Worm (Caenorhabditis elegans): ENCODE measurements around the gene C05E11.3.

C05E11.3 gene

DNA sequence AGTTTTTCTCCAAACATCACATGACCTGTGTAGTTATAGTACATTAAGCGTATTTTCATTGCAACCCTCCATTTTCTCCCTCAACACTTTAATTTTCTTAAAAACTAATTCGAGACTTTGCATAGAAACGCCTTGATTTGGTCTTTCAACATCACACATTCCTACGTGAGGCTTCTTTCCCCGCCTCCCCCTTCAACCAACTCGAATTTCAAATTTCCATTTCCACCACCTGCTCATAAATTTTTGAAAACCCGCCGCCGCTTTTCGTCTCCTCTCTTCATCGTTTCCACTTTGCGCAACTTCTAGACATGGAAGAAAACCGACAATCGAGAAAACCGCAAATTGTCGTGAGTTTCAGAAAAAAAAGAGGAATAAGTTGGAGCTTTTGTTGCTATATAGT lies at the start of gene C05E11.3:
C05E11.3 (plus strand) TSS at position 301 of the 400 bp plus-strand sequence.
- no peak for TF ChIP-seq unc-62 (GFP tag; optimal IDR thresholded peaks at IDR 0.05)

DNA sequence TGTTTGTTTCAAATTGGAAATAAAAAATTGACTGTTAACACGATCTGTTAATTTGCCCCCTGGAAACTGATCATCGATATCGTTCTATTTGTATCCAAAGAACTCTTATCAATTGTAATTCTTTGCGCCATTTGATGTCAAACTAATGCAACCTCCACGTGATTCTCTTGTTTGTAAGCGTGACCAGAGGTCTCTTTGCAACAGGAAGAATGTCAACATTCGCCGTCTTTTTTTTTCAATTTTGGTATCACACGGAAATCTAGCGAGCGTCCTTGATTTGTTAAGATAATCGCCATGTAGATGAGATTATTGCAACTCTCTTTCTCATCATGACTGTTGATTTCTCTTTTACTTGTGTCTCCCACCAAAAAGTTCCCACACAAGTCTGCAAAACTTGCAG lies 49.1 kb upstream of the C05E11.3 start:
- TF ChIP-seq unc-62 (GFP tag; optimal IDR thresholded peaks at IDR 0.05) = no peak

DNA sequence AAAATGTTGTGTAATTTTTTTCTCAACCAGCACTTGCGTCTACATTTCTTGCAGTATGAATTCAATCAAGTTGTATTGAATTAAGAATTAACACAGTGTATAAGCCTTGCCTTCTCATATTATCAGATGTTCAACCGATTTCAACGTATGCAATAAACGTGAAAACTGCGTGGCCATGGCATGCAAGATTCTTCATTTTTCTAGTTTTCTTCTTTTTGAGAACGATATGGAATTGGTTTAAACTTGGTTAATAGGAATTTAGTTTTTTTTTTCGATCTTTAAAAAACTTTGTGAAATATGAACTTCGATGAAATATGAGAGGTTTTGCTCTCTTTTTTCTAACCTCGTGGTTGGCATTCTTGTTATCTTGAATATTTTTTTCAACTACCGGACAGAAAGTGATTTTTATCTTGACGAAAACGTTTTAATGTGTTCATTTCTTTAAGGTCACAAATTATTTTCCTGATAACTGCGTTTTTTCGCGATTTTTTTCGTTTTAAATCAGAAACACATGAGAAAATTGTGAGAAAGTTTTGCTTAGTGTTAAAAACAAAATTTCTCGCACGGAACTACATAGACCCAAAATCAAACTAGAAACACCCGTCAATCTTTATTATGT lies 47.5 kb upstream of the C05E11.3 start:
- TF ChIP-seq unc-62 (GFP tag; optimal IDR thresholded peaks at IDR 0.05) = no peak

DNA sequence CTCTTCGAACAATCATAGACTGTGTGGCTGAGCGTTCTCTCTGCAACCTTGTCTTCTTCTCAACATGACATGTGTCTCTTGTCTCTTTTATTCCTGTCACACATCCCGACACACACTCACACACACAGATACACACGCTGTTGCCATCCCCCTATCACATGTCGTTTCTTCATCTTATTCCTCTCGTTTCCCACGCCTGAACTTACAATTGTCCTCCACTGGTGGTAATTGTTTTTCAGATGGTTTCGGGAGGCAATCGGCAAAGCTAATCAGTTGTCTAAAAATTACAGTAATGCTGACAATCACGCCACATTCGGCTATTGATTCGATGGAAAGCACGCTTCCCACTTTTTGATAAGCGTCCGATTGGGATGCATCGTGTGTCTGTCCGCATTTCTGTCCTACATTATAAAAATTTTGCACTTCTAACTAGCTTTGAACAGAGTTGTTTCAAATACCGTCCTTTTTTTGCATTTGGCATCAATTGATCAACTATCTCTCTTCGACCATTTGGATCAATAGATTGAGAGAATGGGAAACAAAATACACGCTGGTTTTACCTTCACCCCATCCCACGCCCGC lies 45.8 kb upstream of the C05E11.3 start, which contains the start of gene nhr-35:
nhr-35 (plus strand) TSS at position 532 of the 582 bp plus-strand sequence.
- TF ChIP-seq unc-62 (GFP tag; optimal IDR thresholded peaks at IDR 0.05) = no peak

DNA sequence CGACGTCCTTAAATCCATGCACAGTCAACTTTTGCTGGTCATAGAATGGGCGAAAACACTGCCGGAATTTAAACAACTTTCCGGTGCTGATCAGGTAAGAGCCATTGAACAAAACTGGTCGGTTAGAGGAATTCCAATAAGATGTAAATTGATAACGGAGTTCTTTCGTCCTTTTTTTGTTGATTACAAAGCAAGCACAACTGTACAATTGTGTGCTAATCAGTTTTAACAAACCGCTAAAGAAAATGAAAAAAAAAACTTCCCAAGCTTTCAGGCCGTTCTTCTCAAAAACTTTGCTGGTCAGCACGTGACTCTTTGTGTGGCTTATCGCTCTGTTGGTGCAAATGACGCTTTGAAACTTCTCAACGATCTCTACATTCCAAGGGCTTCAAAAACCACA lies 43.9 kb upstream of the C05E11.3 start:
- no peak for TF ChIP-seq unc-62 (GFP tag; optimal IDR thresholded peaks at IDR 0.05)

DNA sequence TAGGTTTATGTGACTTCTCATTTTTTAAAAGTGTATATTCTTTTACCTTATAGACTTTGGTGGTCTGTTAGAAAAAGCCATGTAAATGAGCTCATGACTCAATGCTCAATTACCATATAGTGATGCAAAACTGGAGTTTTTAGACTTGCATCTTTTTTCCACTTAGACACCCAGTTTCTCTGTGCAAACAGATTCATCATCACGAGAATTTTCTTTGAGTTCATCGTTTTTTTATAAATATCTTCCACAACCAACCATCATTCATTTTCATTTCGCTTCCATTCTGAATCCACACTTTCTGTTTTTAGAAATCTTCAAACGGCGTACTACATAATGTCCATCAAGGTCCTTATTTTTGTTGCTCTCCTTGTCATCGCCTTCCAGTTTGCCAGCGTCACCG lies 33.5 kb upstream of the C05E11.3 start, which contains the start of gene C07A12.2:
C07A12.2 (plus strand) TSS at position 301 of the 400 bp plus-strand sequence.
- TF ChIP-seq unc-62 (GFP tag; optimal IDR thresholded peaks at IDR 0.05) = no peak

DNA sequence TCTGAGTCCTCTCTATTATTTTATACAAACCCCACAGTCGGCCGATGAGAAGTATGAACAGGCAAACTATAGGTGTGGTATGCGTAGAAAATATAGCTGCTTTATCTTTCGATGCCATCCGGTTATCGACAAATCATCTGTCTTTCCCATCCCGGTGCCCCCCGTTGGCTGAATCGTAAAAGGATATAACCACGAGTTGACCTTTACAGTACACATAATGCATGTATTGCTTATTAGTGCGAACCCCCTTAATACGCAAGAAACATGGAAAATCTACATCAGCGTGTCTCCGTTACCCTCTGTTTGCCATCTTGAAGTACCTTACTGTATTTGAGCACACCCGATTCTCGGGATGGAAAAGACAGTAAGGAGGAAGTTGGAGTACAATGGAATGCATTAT lies 29.1 kb upstream of the C05E11.3 start:
- no peak for TF ChIP-seq unc-62 (GFP tag; optimal IDR thresholded peaks at IDR 0.05)

DNA sequence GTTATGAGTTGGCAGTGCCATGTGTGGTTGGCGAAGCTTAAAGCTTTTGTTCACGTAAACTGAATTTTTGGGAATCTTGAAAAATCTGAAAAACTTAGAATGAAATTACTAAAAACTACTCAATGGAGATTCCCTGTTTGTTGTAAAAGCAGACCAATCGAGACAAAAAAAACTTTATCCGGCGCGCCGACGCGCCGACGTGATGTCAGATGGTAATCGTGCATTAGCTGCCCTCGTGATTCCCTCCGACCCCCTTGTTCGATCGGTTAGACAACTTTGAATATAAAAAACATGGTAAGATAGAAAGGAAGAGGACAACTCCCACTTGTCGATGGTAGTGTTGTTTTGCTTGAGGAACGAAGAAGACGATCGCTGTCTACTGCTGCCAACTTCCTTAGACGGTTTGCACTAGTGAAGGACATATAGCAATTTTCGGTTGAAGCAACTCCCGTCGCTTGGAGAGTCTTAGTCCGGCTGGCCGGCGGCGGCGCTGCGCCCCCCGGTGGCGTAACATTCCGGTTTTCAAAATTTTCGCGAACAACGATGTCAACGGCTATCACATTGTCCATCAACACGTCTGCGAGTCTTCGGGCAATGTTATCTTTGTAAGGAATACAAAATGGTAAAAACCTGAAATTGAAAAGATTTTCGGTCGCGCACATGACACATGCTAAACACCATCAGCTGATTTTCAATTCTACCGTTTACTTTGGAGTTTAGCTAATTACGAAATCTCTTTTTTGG lies 28.0 kb upstream of the C05E11.3 start, which contains the start of gene C07A12.18:
C07A12.18 (minus strand) TSS at position 51 of the 744 bp plus-strand sequence.
- no peak for TF ChIP-seq unc-62 (GFP tag; optimal IDR thresholded peaks at IDR 0.05)

DNA sequence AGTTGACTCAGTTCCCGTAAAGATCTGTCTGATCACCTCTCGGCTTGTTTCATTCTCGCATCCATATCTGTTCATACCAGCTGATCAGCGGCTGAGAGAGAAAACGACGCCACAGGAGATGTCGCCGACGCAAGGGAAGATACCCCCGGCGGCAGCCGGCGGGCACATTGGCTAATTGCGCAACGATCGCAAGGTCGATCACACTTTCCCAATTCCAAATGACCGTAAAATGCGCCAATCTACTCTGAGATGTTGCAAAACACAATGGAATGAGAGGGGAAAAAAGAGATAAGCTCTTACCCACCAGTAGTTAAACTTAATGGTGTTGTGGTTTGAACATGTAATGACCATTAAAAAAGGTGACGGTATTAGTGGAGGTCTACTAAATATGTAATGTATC lies 27.1 kb upstream of the C05E11.3 start:
- TF ChIP-seq unc-62 (GFP tag; optimal IDR thresholded peaks at IDR 0.05) = no peak

DNA sequence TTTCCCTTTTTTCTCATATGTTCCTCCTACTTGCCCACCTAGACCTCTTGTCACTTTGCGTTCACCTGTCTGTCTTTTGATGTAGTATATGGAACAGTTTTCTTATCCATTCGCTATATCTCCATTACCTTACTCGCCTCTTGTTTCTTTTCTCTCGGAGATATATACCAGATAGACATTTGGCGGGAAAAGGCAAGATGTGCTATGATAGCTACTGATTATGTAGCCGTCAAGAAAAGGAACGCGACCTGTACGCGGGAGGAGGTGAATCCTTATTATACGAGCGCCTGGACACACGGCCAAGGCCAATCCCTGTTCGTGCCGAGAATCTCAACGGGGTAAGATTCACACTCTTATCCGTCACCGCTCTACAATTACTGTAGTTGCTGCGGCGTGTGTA lies 25.0 kb upstream of the C05E11.3 start:
- no peak for TF ChIP-seq unc-62 (GFP tag; optimal IDR thresholded peaks at IDR 0.05)

DNA sequence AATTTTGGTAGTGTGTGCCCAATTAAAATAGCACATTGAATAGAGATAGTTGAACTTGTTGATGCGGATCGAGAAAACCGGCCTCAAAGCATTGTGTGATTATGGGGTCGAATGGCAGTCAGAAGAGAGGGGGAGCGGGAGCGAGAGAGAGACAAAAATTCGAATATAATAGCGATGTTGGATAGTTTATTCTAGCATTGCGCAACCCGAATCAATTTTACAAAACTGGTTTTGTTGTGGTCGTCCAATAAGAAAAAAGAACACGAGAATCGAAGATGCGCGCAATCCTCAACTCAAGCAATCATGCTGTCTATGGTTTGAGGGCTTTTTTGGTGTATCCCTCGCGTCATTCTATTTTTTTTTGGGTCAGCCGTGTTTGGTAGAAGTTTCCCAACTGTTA lies 24.6 kb upstream of the C05E11.3 start:
- TF ChIP-seq unc-62 (GFP tag; optimal IDR thresholded peaks at IDR 0.05) = no peak

DNA sequence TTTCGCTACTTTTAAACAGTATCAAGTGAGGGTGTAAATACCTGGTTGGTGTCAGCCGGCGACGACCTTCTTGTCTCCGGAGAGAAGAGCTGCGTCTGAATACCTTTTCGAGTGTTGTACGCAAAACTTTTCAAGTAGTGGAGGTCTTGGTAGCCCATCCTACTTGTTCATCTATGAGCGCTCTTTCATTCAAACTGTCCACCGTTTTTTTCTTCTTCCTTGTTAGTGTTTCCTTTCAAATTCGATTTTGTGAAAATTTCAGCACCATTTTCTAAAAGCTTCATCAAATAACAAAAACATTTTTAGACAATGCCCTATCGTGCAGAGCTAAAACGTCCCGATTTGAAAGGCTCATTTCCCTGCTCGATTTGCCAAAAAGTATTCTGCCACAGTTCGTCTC lies 23.7 kb upstream of the C05E11.3 start, which contains the start of gene ham-2:
ham-2 (plus strand) TSS at position 301 of the 400 bp plus-strand sequence.
- no peak for TF ChIP-seq unc-62 (GFP tag; optimal IDR thresholded peaks at IDR 0.05)

DNA sequence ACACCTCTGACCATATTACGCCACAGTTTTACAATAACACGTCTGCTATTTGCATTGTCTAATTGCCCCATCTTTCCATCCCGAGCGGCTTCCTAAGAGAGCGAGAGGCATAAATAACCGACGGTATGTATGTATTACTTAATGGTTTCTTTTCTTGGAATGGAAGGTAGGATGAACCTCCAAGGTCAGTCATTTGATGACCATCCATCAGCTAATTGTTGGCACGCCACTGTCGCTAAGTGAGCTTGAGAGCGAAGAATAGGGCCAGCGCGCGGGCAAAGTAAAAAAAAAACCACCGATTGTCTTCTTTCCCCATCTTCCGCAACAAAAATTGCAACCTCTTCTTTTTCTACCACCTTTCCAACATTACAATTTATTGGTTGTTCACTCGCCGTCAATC lies 22.0 kb upstream of the C05E11.3 start:
- TF ChIP-seq unc-62 (GFP tag; optimal IDR thresholded peaks at IDR 0.05) = no peak

DNA sequence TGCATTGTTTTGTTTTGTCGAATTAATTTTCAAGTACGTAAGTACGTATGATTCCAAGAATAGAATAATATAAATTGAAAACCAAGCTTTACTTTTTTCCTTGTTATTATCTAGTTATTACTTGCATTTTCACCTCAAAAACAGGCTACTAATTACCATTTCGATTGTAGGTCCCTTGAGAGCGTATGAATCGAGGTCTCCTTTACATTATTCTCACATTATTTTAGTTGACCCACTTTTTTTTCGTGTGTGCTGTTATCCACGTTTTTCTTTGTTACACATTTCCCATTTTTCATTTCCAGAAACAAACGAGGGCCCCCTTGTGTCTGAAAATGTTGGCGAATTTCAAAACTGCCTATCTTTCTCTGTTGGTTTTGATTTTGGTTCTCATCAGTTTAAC lies 16.2 kb upstream of the C05E11.3 start, which contains the start of gene C05E11.6:
C05E11.6 (plus strand) TSS at position 301 of the 400 bp plus-strand sequence.
- TF ChIP-seq unc-62 (GFP tag; optimal IDR thresholded peaks at IDR 0.05) = no peak

DNA sequence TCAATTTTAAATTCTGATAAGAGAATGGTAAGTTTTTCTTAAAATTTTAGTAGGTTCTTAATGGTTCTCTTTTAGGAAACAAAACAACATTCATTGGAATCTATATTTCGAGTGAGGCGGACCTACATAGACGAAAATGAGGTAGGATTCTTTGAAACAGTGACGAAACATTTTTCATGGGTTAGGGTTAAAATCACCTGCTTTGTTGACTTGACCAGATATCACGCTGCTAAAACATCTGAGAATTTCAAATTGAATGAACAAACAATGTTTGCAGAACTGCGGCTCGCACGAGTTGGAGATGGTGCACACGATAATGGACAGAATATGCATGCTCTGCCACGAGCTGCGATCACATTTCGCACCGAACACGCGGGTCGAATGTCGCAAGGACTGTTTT lies 15.8 kb upstream of the C05E11.3 start:
- TF ChIP-seq unc-62 (GFP tag; optimal IDR thresholded peaks at IDR 0.05) = no peak

DNA sequence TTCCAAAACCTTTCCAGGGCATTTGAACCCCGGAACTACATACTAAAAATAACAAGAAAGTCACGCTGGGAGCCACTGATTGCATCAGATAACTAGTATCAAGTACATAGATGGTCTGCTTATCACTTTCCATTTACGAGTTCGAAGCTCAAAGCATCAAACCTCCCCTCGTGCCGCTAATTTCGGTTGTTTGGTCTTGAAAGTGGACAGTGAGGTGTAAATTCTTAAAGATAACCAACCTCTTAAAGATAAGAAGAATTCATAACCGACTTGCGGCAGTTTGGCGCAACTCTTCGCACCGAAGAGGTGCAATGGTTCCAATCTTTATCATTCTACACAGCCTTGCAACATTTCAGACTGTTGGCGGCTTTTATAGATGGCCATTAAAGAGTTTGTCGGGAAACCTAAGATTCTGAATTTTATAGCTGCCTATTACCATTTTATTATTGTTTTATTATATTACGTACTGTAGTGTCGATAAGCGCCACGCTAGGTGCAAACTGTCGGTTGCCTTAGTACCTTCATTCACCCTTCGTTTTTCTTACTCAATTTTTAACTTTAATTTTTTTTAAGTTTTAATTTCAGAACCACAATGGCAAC lies 13.2 kb upstream of the C05E11.3 start, which contains the start of gene amt-4:
amt-4 (plus strand) TSS at position 586 of the 600 bp plus-strand sequence.
- no peak for TF ChIP-seq unc-62 (GFP tag; optimal IDR thresholded peaks at IDR 0.05)

All from whole organism, dauer.